Fruit fly (Drosophila melanogaster) whole organism, prepupa: ENCODE results near the gene CG7509.
A peak's percentile ranks its signal among the peaks of the same experiment; 100 is the strongest.

Experiments
- Blimp-1 ChIP-seq: fragments of 200-800 bp; sonication (Bioruptor generic); optimal IDR thresholded peaks from 3 replicates; lab custom pipeline; 2017; ENCODE audit warnings: missing biosample characterization, missing genetic modification characterization, mild to moderate bottlenecking, moderate library complexity, missing genetic modification reagents
- CG10669 ChIP-seq: fragments of 200-800 bp; sonication (Bioruptor generic); optimal IDR thresholded peaks from 3 replicates; lab custom pipeline; 2018; ENCODE audit warnings: missing biosample characterization, mild to moderate bottlenecking, missing genetic modification characterization, moderate library complexity
- CG11294 ChIP-seq: fragments of 200-800 bp; sonication (Bioruptor generic); IDR thresholded peaks from 2 replicates; pipeline ENCODE4 v1.3.6; 2022; ENCODE audit warnings: missing biosample characterization, missing genetic modification characterization
- CG11902 ChIP-seq: fragments of 200-800 bp; sonication (Bioruptor generic); optimal IDR thresholded peaks from 3 replicates; lab custom pipeline; 2016; ENCODE audit warnings: missing biosample characterization, missing genetic modification characterization
- CG15336 ChIP-seq: fragments of 200-800 bp; sonication (Bioruptor generic); IDR thresholded peaks from 2 replicates; pipeline ENCODE4 v1.3.6; 2022; ENCODE audit warnings: missing biosample characterization, missing genetic modification characterization
- CG1621 ChIP-seq: fragments of 200-800 bp; sonication (Bioruptor generic); optimal IDR thresholded peaks from 3 replicates; lab custom pipeline; 2018; ENCODE audit warnings: missing biosample characterization, mild to moderate bottlenecking, missing genetic modification characterization
- CG3032 ChIP-seq: fragments of 200-800 bp; optimal IDR thresholded peaks from 2 replicates; lab custom pipeline; 2019; ENCODE audit warnings: missing biosample characterization, mild to moderate bottlenecking, missing genetic modification characterization, moderate library complexity
- CG31627 ChIP-seq: fragments of 200-800 bp; sonication (Bioruptor generic); optimal IDR thresholded peaks from 3 replicates; lab custom pipeline; 2016; ENCODE audit warnings: missing biosample characterization, missing genetic modification characterization
- CG34406 ChIP-seq: fragments of 200-800 bp; sonication (Bioruptor generic); optimal IDR thresholded peaks from 3 replicates; lab custom pipeline; 2016; ENCODE audit warnings: missing biosample characterization, missing genetic modification characterization
- CG3919 ChIP-seq: fragments of 200-800 bp; sonication (Bioruptor generic); optimal IDR thresholded peaks from 3 replicates; lab custom pipeline; 2016; ENCODE audit warnings: missing biosample characterization, missing genetic modification characterization
- CG6276 ChIP-seq: fragments of 200-800 bp; sonication (Bioruptor generic); optimal IDR thresholded peaks from 2 replicates; lab custom pipeline; 2017; ENCODE audit warnings: missing biosample characterization, mild to moderate bottlenecking, missing genetic modification characterization
- CG6792 ChIP-seq: fragments of 200-800 bp; sonication (Bioruptor generic); optimal IDR thresholded peaks from 3 replicates; lab custom pipeline; 2016; ENCODE audit warnings: missing biosample characterization, missing genetic modification characterization
- CG6854 ChIP-seq: fragments of 200-800 bp; sonication (Bioruptor generic); optimal IDR thresholded peaks from 2 replicates; lab custom pipeline; 2017; ENCODE audit warnings: missing biosample characterization, mild to moderate bottlenecking, missing genetic modification characterization
- CG9139 ChIP-seq: fragments of 200-800 bp; sonication (Bioruptor generic); optimal IDR thresholded peaks from 3 replicates; lab custom pipeline; 2017; ENCODE audit warnings: missing biosample characterization, mild to moderate bottlenecking, missing genetic modification characterization
- Eip78C ChIP-seq: fragments of 200-800 bp; sonication (Bioruptor generic); peaks from one replicate; lab custom pipeline; 2016; ENCODE audit warnings: missing biosample characterization, missing genetic modification characterization
- Ets96B ChIP-seq: fragments of 200-800 bp; optimal IDR thresholded peaks from 2 replicates; lab custom pipeline; 2019; ENCODE audit warnings: missing biosample characterization, mild to moderate bottlenecking, missing genetic modification characterization, moderate library complexity
- Gug ChIP-seq: fragments of 200-800 bp; sonication (Bioruptor generic); IDR thresholded peaks from 2 replicates; pipeline ENCODE4 v1.3.6; 2022; ENCODE audit warnings: missing biosample characterization, missing genetic modification characterization
- Hr38 ChIP-seq: sonication (Bioruptor generic); optimal IDR thresholded peaks from 2 replicates; lab custom pipeline; 2016; ENCODE audit warnings: missing biosample characterization, missing genetic modification characterization
- Lpt ChIP-seq: fragments of 200-800 bp; sonication (Bioruptor generic); optimal IDR thresholded peaks from 3 replicates; lab custom pipeline; 2016; ENCODE audit warnings: missing biosample characterization, missing genetic modification characterization
- Met ChIP-seq: fragments of 200-800 bp; sonication (Bioruptor generic); optimal IDR thresholded peaks from 3 replicates; lab custom pipeline; 2016; ENCODE audit warnings: missing biosample characterization, missing genetic modification characterization
- OdsH ChIP-seq: fragments of 200-800 bp; sonication (Bioruptor generic); optimal IDR thresholded peaks from 3 replicates; lab custom pipeline; 2016; ENCODE audit warnings: missing biosample characterization, missing genetic modification characterization
- achi ChIP-seq: fragments of 200-800 bp; sonication (Bioruptor generic); optimal IDR thresholded peaks from 3 replicates; lab custom pipeline; 2016; ENCODE audit warnings: missing biosample characterization, missing genetic modification characterization
- fd59A ChIP-seq: fragments of 200-800 bp; sonication (Bioruptor generic); optimal IDR thresholded peaks from 2 replicates; lab custom pipeline; 2017; ENCODE audit warnings: missing biosample characterization, mild to moderate bottlenecking, missing genetic modification characterization, missing genetic modification reagents
- fd85E ChIP-seq: fragments of 200-800 bp; sonication (Bioruptor generic); optimal IDR thresholded peaks from 3 replicates; lab custom pipeline; 2016; ENCODE audit warnings: missing biosample characterization, missing genetic modification characterization
- fkh ChIP-seq: fragments of 200-800 bp; sonication (Bioruptor generic); optimal IDR thresholded peaks from 3 replicates; lab custom pipeline; 2017; ENCODE audit warnings: missing biosample characterization, mild to moderate bottlenecking, missing genetic modification characterization, moderate library complexity
- lz ChIP-seq: fragments of 200-800 bp; sonication (Bioruptor generic); optimal IDR thresholded peaks from 3 replicates; lab custom pipeline; 2016; ENCODE audit warnings: missing biosample characterization, missing genetic modification characterization
- net ChIP-seq: fragments of 200-800 bp; sonication (Bioruptor generic); optimal IDR thresholded peaks from 3 replicates; lab custom pipeline; 2016; ENCODE audit warnings: missing biosample characterization, missing genetic modification characterization
- pdm3 ChIP-seq: fragments of 200-800 bp; sonication (Bioruptor generic); optimal IDR thresholded peaks from 3 replicates; lab custom pipeline; 2016; ENCODE audit warnings: missing biosample characterization, missing genetic modification characterization
- spab ChIP-seq: fragments of 200-800 bp; sonication (Bioruptor generic); optimal IDR thresholded peaks from 2 replicates; lab custom pipeline; 2017; ENCODE audit warnings: missing biosample characterization, mild to moderate bottlenecking, missing genetic modification characterization, missing genetic modification reagents
- ss ChIP-seq, 2 experiments: fragments of 200-800 bp; sonication (Bioruptor generic); optimal IDR thresholded peaks; 2 replicates in 1 of 2; 3 replicates in 1 of 2; lab custom pipeline; 2017 to 2018; ENCODE audit warnings: mild to moderate bottlenecking in 2 of 2, missing biosample characterization in 2 of 2, missing genetic modification characterization in 2 of 2, moderate library complexity in 1 of 2
- svp ChIP-seq: fragments of 200-800 bp; sonication (Bioruptor generic); peaks from one replicate; lab custom pipeline; 2016; ENCODE audit warnings: missing biosample characterization, missing genetic modification characterization
- topi ChIP-seq: fragments of 200-800 bp; sonication (Bioruptor generic); optimal IDR thresholded peaks from 3 replicates; lab custom pipeline; 2016; ENCODE audit warnings: missing biosample characterization, missing genetic modification characterization
- vri ChIP-seq: fragments of 200-800 bp; sonication (Bioruptor generic); optimal IDR thresholded peaks from 3 replicates; lab custom pipeline; 2016; ENCODE audit warnings: missing biosample characterization, mild to moderate bottlenecking, missing genetic modification characterization

CG7509 gene

DNA sequence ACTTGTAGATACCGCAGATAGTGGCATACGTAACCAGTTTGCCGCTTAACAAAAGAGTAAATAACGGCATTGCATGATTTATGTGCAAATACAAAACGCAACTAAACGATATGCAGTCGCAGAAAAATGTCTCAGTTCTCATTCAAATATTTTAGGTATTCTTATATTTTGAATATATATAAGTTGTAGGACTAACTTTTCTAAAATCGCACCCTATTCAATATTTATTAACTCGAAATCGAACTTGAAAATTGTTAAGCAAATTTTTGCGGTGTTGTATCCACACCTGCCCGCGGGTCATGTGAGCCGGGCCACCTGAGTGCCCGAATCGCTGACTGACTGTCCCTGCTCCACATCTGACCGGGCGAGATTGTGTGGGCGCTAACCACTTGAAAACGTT lies 43.0 kb upstream of the CG7509 start (continued):
- no peak for TF ChIP-seq CG3032 (tag; lab: Kevin White, UChicago)
- TF ChIP-seq CG31627 (GFP tag; lab: Kevin White, UChicago) = no peak
- TF ChIP-seq Gug (GFP tag; lab: Robert Waterston, UW) = 0 out of 2 replicates have a peak, but pooled peaks have one; percentile 28

DNA sequence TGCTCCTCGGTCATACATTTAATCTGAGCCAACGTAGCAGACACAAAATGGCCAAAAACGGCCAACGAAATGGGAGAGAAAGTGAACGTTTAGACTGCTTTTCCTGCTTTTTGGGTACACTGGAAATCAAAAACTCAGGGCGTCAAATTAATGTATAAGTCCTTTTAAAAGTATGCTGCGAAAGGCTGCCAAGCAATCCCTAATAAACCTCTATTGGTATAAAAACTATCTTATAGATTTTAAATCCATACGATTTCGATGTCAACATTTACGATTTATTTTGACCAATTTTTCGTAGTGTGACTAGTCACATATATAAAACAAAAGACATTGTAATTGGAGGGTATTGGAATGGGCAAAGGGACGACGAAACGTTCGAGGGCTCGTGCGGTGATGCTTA lies 39.7 kb upstream of the CG7509 start:
- TF ChIP-seq Ets96B (tag; lab: Kevin White, UChicago) (no peak), net (GFP tag; lab: Kevin White, UChicago) (no peak), achi (GFP tag; lab: Kevin White, UChicago) (no peak), Eip78C (GFP tag; lab: Kevin White, UChicago) (no peak), spab (GFP tag; lab: Kevin White, UChicago) (no peak), lz (GFP tag; lab: Kevin White, UChicago) (no peak), CG15336 (GFP tag; lab: Robert Waterston, UW) (no peak), Gug (GFP tag; lab: Robert Waterston, UW) (no peak), Met (GFP tag; lab: Kevin White, UChicago) (no peak), CG1621 (tag; lab: Kevin White, UChicago) (no peak), Hr38 (GFP tag; lab: Kevin White, UChicago) (no peak), topi (GFP tag; lab: Kevin White, UChicago) (no peak), CG6276 (no peak), Blimp-1 (GFP tag; lab: Kevin White, UChicago) (no peak), CG3919 (no peak), CG6854 (GFP tag; lab: Kevin White, UChicago) (no peak), ss (GFP tag; optimal IDR thresholded peaks at IDR 0.05; lab: Kevin White, UChicago) (no peak), svp (GFP tag; lab: Kevin White, UChicago) (no peak), CG6792 (GFP tag; lab: Kevin White, UChicago) (no peak)

DNA sequence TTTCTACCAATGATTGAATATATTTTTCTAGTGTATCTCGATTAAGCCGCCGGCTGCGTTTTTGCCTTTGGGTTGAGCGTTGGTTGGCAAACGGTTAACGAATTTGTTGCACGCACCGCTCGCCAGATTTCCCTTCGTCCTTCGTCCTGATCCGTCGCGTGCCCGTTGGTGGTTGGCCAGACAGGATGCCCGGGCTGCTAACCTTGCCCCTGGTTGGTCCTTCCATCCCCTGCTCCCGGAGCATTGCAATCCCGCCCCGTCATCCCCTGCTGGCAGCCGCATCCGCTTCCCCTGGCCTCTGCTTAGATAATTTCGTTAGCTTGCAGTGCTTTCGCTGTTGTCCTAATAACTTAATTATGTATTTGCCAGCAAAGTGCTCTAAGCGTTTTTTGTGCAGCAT lies 38.4 kb upstream of the CG7509 start:
- TF ChIP-seq CG11902 (GFP tag; lab: Kevin White, UChicago) (no peak), svp (GFP tag; lab: Kevin White, UChicago) (no peak), fkh (GFP tag; lab: Kevin White, UChicago) (no peak), OdsH (GFP tag; lab: Kevin White, UChicago) (no peak), Lpt (no peak)

DNA sequence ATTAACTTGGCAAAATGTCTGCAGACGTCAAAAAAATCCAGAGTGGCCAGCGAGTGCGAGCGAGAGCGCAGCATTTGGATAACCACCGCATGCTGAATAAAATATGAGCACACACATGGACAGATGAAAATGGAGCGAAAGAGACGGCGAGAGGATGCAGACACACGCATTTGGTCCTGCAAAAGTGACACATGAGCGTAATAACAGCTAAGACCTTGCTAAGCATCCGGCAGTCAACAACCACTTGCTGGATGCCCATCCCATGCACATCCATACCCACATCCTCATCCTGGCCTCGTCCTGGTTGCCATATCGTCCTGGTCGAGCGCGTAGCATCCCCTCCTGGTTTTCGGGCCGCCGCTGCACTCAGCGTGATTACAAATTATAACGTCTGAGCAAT lies 37.6 kb upstream of the CG7509 start:
- TF ChIP-seq CG34406 (GFP tag; lab: Kevin White, UChicago) = no peak
- TF ChIP-seq vri (GFP tag; lab: Kevin White, UChicago) = no peak
- TF ChIP-seq fd59A (GFP tag; lab: Kevin White, UChicago) = no peak
- TF ChIP-seq CG10669 (GFP tag; lab: Kevin White, UChicago) = no peak
- no peak for TF ChIP-seq spab (GFP tag; lab: Kevin White, UChicago)
- no peak for TF ChIP-seq CG3032 (tag; lab: Kevin White, UChicago)
- TF ChIP-seq CG9139 (GFP tag; lab: Kevin White, UChicago) = no peak
- TF ChIP-seq Blimp-1 (GFP tag; lab: Kevin White, UChicago) = no peak
- no peak for TF ChIP-seq CG11902 (GFP tag; lab: Kevin White, UChicago)
- no peak for TF ChIP-seq CG11294 (GFP tag; lab: Robert Waterston, UW)
- no peak for TF ChIP-seq achi (GFP tag; lab: Kevin White, UChicago)
- no peak for TF ChIP-seq Met (GFP tag; lab: Kevin White, UChicago)
- no peak for TF ChIP-seq ss (GFP tag; optimal IDR thresholded peaks at IDR 0.05; lab: Kevin White, UChicago)
- TF ChIP-seq fd85E (GFP tag; lab: Kevin White, UChicago) = no peak
- TF ChIP-seq Hr38 (GFP tag; lab: Kevin White, UChicago) = no peak
- no peak for TF ChIP-seq Eip78C (GFP tag; lab: Kevin White, UChicago)
- TF ChIP-seq pdm3 (GFP tag; lab: Kevin White, UChicago) = no peak
